Worm (Caenorhabditis elegans) whole organism, early embryonic: ENCODE data around the gene cua-1.
A peak's percentile ranks its signal among the peaks of the same experiment; 100 is the strongest.

Experiments used
- B0310.2 ChIP-seq: sonication (generic microtip); optimal IDR thresholded peaks from 2 replicates; lab custom pipeline; 2016; ENCODE audit warnings: mild to moderate bottlenecking, missing genetic modification characterization, missing compliant biosample characterization
- F13C5.2 ChIP-seq: sonication (generic microtip); optimal IDR thresholded peaks from 2 replicates; lab custom pipeline; 2017; ENCODE audit warnings: mild to moderate bottlenecking, missing genetic modification characterization, inconsistent platforms, missing compliant biosample characterization
- aly-1 ChIP-seq: sonication (generic microtip); optimal IDR thresholded peaks from 2 replicates; lab custom pipeline; 2016; ENCODE audit warnings: missing genetic modification characterization, missing compliant biosample characterization
- ama-1 ChIP-seq: fragments of 150-350 bp; optimal IDR thresholded peaks from 2 replicates; lab custom pipeline; 2014
- ceh-13 ChIP-seq: fragments of 200-800 bp; sonication (Bioruptor generic); optimal IDR thresholded peaks from 2 replicates; lab custom pipeline; 2018; ENCODE audit warnings: mild to moderate bottlenecking, missing genetic modification characterization, missing compliant biosample characterization
- ceh-36 ChIP-seq: sonication (generic microtip); optimal IDR thresholded peaks from 2 replicates; lab custom pipeline; 2016; ENCODE audit warnings: missing genetic modification characterization, inconsistent platforms, missing compliant biosample characterization
- ets-7 ChIP-seq: sonication (generic microtip); optimal IDR thresholded peaks from 2 replicates; lab custom pipeline; 2016; ENCODE audit warnings: missing genotype, missing genetic modification characterization, missing compliant biosample characterization
- flt-1 ChIP-seq: fragments of 200-800 bp; sonication (Bioruptor generic); IDR thresholded peaks from 2 replicates; pipeline ENCODE4 v1.3.6; 2022; ENCODE audit warnings: missing genetic modification characterization, missing compliant biosample characterization
- hmbx-1 ChIP-seq: sonication (generic microtip); optimal IDR thresholded peaks from 2 replicates; lab custom pipeline; 2016; ENCODE audit warnings: mild to moderate bottlenecking, missing genetic modification characterization, missing compliant biosample characterization
- hmg-4 ChIP-seq: fragments of 200-800 bp; sonication (Bioruptor generic); optimal IDR thresholded peaks from 2 replicates; lab custom pipeline; 2018; ENCODE audit warnings: mild to moderate bottlenecking, missing genetic modification characterization, missing compliant biosample characterization
- hnd-1 ChIP-seq: sonication (generic microtip); optimal IDR thresholded peaks from 2 replicates; lab custom pipeline; 2016; ENCODE audit warnings: missing genetic modification characterization, missing compliant biosample characterization
- pes-1 ChIP-seq: fragments of 200-800 bp; sonication (Bioruptor generic); IDR thresholded peaks from 2 replicates; pipeline ENCODE4 v1.3.6; 2022; ENCODE audit warnings: missing genetic modification reagents, missing genetic modification characterization, missing compliant biosample characterization
- scrt-1 ChIP-seq: fragments of 200-800 bp; sonication (Bioruptor generic); IDR thresholded peaks from 2 replicates; pipeline ENCODE4 v1.3.6; 2022; ENCODE audit warnings: missing genetic modification characterization, missing compliant biosample characterization
- sea-1 ChIP-seq: fragments of 200-800 bp; sonication (Bioruptor generic); conservative IDR thresholded peaks from 2 replicates; pipeline ENCODE4 v1.3.6; 2022; ENCODE audit warnings: missing genetic modification characterization, missing compliant biosample characterization
- tbx-11 ChIP-seq: fragments of 200-800 bp; sonication (Bioruptor generic); IDR thresholded peaks from 2 replicates; pipeline ENCODE4 v1.3.6; 2022; ENCODE audit warnings: missing genetic modification characterization, missing compliant biosample characterization
- tbx-37 ChIP-seq: fragments of 200-800 bp; sonication (Bioruptor generic); conservative IDR thresholded peaks from 2 replicates; pipeline ENCODE4 v1.3.6; 2022; ENCODE audit warnings: missing genetic modification reagents, missing genetic modification characterization, missing compliant biosample characterization
- tra-4 ChIP-seq: sonication (generic microtip); optimal IDR thresholded peaks from 2 replicates; lab custom pipeline; 2017; ENCODE audit warnings: missing genetic modification characterization, missing compliant biosample characterization

The cua-1 gene

DNA sequence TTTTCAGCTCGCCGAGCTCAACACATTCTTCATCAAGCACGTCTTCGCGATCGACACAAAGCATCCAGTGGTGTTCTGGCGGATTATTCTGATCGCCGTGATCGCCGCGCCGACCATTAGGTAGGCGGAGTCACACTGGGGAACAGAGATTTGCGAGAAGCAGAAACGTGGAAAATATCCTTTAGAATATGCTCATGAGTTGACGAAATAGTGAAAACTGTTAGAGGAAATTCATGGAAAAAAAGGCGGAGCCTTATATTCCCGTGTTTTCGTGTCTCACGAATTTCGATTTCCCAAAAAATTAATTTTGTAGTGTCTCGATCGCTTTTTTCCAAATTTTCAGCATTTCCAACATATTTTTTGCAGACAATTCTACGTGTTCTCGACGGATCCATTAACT is 19.4 kb upstream of the cua-1 start:
- peak; percentile 21; the same call in 1 of the 2 replicates for TF ChIP-seq tbx-37 (GFP tag; lab: Robert Waterston, UW)
- TF ChIP-seq flt-1 (GFP tag; lab: Robert Waterston, UW) = no peak

DNA sequence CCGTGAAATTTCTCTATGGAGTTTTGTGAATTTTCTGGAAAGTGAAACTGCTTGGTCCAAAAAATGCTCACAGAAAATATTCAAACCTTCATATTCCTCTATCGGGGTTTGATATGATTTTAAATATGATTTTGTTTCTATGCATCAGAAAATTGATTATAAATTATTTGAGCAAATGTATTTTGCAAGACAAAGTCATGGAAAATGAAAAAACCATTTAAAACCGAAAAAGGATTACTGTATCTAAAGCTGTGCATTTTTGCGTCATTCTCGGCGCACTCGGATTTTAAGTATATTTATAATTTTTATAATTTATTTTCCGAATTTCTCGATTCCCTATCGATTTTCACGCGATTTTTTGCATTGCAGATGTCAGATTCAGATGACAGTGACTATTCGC is 16.4 kb upstream of the cua-1 start, which contains the start of gene pssy-2:
Gene pssy-2 (plus strand): TSS at position 301 of the 400 bp plus-strand sequence.
- TF ChIP-seq hmbx-1 (tag; lab: Kevin White, UChicago) (no peak), sea-1 (no peak), scrt-1 (GFP tag; lab: Robert Waterston, UW) (no peak), tra-4 (tag; lab: Kevin White, UChicago) (no peak), ceh-36 (tag; lab: Kevin White, UChicago) (no peak), F13C5.2 (tag; lab: Kevin White, UChicago) (no peak), tbx-11 (GFP tag; lab: Robert Waterston, UW) (no peak), B0310.2 (tag; lab: Kevin White, UChicago) (no peak), ets-7 (no peak), ama-1 (no peak), pes-1 (GFP tag; lab: Robert Waterston, UW) (no peak), flt-1 (GFP tag; lab: Robert Waterston, UW) (no peak), hmg-4 (GFP tag; lab: Kevin White, UChicago) (no peak)

DNA sequence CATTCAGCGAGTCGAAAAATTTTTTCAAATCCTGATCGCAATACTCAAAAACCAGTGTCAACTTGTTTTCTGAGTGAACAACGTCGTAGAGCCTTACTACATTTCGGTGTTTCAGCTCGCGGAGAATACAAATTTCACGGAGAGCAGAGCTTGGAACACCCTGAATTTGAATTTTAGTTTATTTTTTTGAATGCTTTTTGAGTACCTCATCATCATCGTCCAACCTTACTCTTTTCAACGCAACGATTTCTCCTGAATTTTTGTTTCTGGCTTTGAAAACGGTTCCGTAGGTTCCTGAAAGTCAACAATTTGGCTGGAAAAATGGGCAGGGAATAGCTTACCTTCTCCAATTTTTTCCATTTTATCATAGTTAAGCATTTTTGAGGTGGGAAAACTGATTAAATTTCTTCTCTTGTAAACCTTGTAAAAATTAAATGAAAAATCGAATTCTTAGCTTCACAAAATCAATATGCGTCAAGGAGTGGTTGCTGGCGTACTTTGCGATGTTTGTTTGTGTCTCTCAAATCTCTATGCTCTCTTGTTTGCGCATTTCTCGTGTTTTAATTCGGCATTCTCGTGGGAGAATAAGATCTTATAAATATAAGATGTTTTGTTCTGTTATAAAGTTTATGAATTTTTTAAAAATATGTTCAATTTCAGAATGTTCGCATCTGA is 10.9 kb upstream of the cua-1 start, which contains the start of gene cdk-5:
Gene cdk-5 (minus strand): TSS at position 425 of the 675 bp plus-strand sequence.
- no peak for TF ChIP-seq ceh-13
- TF ChIP-seq hmbx-1 (tag; lab: Kevin White, UChicago) = no peak
- TF ChIP-seq B0310.2 (tag; lab: Kevin White, UChicago) = no peak
- TF ChIP-seq scrt-1 (GFP tag; lab: Robert Waterston, UW) = no peak
- TF ChIP-seq ama-1 = no peak
- no peak for TF ChIP-seq sea-1
- no peak for TF ChIP-seq tra-4 (tag; lab: Kevin White, UChicago)
- TF ChIP-seq pes-1 (GFP tag; lab: Robert Waterston, UW) = no peak
- TF ChIP-seq F13C5.2 (tag; lab: Kevin White, UChicago) = no peak
- no peak for TF ChIP-seq flt-1 (GFP tag; lab: Robert Waterston, UW)

DNA sequence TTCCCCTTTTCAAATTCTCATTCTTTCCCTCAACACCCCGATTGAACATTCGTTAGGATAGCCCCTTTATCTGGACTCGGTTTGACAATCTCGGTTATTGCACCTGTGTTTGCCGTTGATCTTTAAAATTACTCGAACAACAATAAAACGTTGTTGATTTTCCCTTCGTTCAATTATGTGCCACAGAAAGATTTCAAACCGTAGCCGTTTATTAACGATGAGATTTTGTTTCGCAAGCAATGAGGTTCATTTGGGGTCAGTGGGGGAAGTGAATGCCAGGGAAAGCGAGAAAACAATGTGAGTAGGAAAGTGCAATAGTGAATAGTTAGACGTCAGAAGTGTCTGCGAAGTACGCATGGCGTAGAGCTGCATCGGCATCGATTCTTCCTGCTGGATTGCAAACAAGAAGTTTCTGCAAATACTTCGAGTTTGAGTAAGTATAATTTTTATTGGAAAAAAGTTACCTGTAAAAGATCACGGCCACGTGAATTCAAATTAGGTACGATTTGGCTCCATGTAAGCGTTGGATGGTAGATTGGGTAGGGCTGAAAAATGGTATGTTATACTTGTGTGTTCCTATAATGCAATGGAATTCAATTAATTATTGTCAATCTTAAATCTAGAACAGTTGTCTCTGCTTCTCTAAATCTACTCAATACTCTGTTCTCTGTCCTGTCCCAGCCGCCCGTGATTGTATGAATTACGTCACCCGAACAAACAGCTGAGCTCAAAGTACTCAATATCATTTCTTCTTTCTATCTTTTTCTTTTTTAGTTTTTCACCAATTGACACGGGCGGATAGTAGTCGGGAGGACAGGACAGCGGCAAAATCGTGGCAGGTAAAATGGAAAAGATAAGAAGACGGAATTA is 9.6 kb upstream of the cua-1 start, which contains the start of gene kel-3:
Gene kel-3 (plus strand): TSS at position 328 of the 870 bp plus-strand sequence.
- TF ChIP-seq hmbx-1 (tag; lab: Kevin White, UChicago) (no peak), ama-1 (peak; percentile 62)

DNA sequence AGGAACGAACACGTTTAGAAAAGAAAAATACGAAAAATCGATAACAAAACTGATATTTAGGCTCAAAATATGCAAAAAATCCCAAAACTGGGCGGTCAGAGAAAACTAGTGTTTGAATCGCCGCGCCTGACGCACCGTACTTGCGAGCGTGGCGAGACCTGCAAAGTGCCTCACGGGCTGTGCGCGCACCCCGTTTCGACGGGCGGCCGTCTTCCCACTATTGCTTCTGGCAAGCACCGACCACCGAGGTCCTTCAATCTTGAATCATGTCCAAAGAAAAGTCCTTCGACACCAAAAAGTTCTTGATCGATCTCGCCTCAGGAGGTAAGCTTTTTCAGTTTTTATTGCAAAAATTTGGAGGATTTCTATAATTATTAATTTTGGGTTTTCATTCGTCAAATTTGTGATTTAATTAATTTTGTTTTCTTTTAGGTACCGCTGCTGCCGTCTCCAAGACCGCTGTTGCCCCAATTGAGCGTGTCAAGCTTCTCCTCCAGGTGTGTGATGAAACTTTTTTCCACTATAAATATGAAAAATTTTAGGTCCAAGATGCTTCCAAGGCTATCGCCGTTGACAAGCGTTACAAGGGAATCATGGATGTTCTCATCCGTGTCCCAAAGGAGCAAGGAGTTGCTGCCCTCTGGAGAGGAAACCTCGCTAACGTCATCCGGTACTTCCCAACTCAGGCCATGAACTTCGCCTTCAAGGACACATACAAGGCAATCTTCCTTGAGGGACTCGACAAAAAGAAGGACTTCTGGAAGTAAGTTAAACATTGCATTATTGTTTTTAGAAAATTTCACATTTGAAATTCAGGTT is 8.1 kb upstream of the cua-1 start, which contains the start of gene ant-1.1:
Gene ant-1.1 (plus strand): TSS at position 199 of the 819 bp plus-strand sequence.
- TF ChIP-seq sea-1 (0 out of 2 replicates have a peak, but pooled peaks have one; percentile 44), flt-1 (GFP tag; lab: Robert Waterston, UW) (no peak), hmg-4 (GFP tag; lab: Kevin White, UChicago) (peak; percentile 62), ets-7 (no peak), ceh-36 (tag; lab: Kevin White, UChicago) (peak; percentile 20), ceh-13 (no peak), tra-4 (tag; lab: Kevin White, UChicago) (peak; percentile 24), F13C5.2 (tag; lab: Kevin White, UChicago) (peak; percentile 80), scrt-1 (GFP tag; lab: Robert Waterston, UW) (0 out of 2 replicates have a peak, but pooled peaks have one; percentile 20), pes-1 (GFP tag; lab: Robert Waterston, UW) (peak; percentile 52; the same call in 1 of the 2 replicates), tbx-37 (GFP tag; lab: Robert Waterston, UW) (peak; percentile 59)

DNA sequence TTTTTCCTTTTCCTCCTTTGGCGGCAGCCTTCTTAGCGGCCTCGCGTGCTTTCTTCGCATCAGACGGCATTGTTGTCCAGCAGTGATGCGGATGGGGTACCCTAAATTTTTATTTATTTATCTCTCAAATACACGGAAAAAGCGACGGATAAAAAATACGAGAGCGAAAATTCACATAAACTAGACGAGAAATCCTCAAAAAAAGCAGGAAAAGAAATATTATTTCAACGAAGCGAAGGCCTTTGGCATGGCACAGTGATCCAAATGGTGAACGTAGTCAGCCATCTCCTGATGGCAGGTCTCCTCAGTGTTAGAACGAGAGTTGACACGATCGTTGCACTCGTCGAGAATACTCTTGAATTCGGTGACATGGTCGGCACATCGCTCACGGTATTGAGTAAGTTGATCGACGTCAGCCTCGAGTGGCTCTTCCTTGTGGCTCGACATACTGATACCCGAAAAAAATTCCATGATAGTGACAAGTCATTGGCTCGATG is 7.1 kb upstream of the cua-1 start, which contains the start of the genes abcf-2 and T27E9.2:
Gene abcf-2 (minus strand): TSS at position 101 of the 497 bp plus-strand sequence.
Gene T27E9.2 (minus strand): TSS at position 447 of the 497 bp plus-strand sequence.
- TF ChIP-seq aly-1 (tag; lab: Kevin White, UChicago) (no peak), tra-4 (tag; lab: Kevin White, UChicago) (no peak), sea-1 (no peak), scrt-1 (GFP tag; lab: Robert Waterston, UW) (no peak), B0310.2 (tag; lab: Kevin White, UChicago) (no peak), pes-1 (GFP tag; lab: Robert Waterston, UW) (no peak), F13C5.2 (tag; lab: Kevin White, UChicago) (no peak), tbx-11 (GFP tag; lab: Robert Waterston, UW) (no peak), tbx-37 (GFP tag; lab: Robert Waterston, UW) (no peak), hmg-4 (GFP tag; lab: Kevin White, UChicago) (no peak), hmbx-1 (tag; lab: Kevin White, UChicago) (no peak), ama-1 (no peak), hnd-1 (tag; lab: Kevin White, UChicago) (no peak), ceh-13 (no peak), ets-7 (no peak), ceh-36 (tag; lab: Kevin White, UChicago) (no peak), flt-1 (GFP tag; lab: Robert Waterston, UW) (no peak)
